Worm (Caenorhabditis elegans): ENCODE results near the gene T20D4.12.

ce11 chrV:3426076-3426475, 29.2 kb downstream of the T20D4.12 start, which contains the start of gene srab-22:
- TF ChIP-seq ceh-82 (tag; optimal IDR thresholded peaks at IDR 0.05) (no peak), ztf-4 (tag; optimal IDR thresholded peaks at IDR 0.05) (no peak), unc-62 (GFP tag; optimal IDR thresholded peaks at IDR 0.05) (no peak), nhr-76 (tag; optimal IDR thresholded peaks at IDR 0.05) (no peak), ama-1 (optimal IDR thresholded peaks at IDR 0.05) (no peak), pqm-1 (tag; optimal IDR thresholded peaks at IDR 0.05) (no peak), nhr-23 (tag; optimal IDR thresholded peaks at IDR 0.05) (no peak), tbx-2 (tag; optimal IDR thresholded peaks at IDR 0.05) (no peak)
